Fruit fly (Drosophila melanogaster) whole organism, embryonic: Measurements from ENCODE around the gene rec.
A peak's percentile ranks its signal among the peaks of the same experiment; 100 is the strongest.

Experiments used
- Atf3 ChIP-seq: fragments of 200-800 bp; sonication (Bioruptor generic); optimal IDR thresholded peaks from 3 replicates; lab custom pipeline; 2016; ENCODE audit warnings: missing biosample characterization, missing genetic modification characterization
- CG11456 ChIP-seq: fragments of 200-800 bp; sonication (Bioruptor generic); IDR thresholded peaks from 3 replicates; pipeline ENCODE4 v1.3.6; 2022; ENCODE audit warnings: missing biosample characterization, missing genetic modification characterization
- CG12299 ChIP-seq: fragments of 200-800 bp; sonication (Bioruptor generic); optimal IDR thresholded peaks from 2 replicates; lab custom pipeline; 2018; ENCODE audit warnings: missing biosample characterization, mild to moderate bottlenecking, missing genetic modification characterization
- CG12744 ChIP-seq: fragments of 200-800 bp; sonication (Bioruptor generic); optimal IDR thresholded peaks from 2 replicates; lab custom pipeline; 2016; ENCODE audit warnings: missing biosample characterization, missing genetic modification characterization
- CG13624 ChIP-seq: fragments of 200-800 bp; sonication (Bioruptor generic); optimal IDR thresholded peaks from 2 replicates; lab custom pipeline; 2016; ENCODE audit warnings: missing biosample characterization, missing genetic modification characterization
- CG15514 ChIP-seq: fragments of 200-800 bp; sonication (Bioruptor generic); optimal IDR thresholded peaks from 3 replicates; lab custom pipeline; 2017; ENCODE audit warnings: missing biosample characterization, missing genetic modification characterization, mild to moderate bottlenecking, moderate library complexity, missing genetic modification reagents
- CG15601 ChIP-seq: fragments of 200-800 bp; sonication (Bioruptor generic); optimal IDR thresholded peaks from 3 replicates; lab custom pipeline; 2019; ENCODE audit warnings: missing biosample characterization, mild to moderate bottlenecking, missing genetic modification characterization, moderate library complexity
- CG16863 ChIP-seq: fragments of 200-800 bp; sonication (Bioruptor generic); optimal IDR thresholded peaks from 3 replicates; lab custom pipeline; 2016; ENCODE audit warnings: missing biosample characterization, missing genetic modification characterization
- CG2116 ChIP-seq: fragments of 200-800 bp; sonication (Bioruptor generic); optimal IDR thresholded peaks from 3 replicates; lab custom pipeline; 2018; ENCODE audit warnings: missing biosample characterization, mild to moderate bottlenecking, missing genetic modification characterization
- CG2199 ChIP-seq: fragments of 200-800 bp; sonication (Bioruptor generic); IDR thresholded peaks from 3 replicates; pipeline ENCODE4 v1.3.6; 2022; ENCODE audit warnings: missing biosample characterization, missing genetic modification characterization
- CG3407 ChIP-seq: fragments of 200-800 bp; sonication (Bioruptor generic); optimal IDR thresholded peaks from 2 replicates; lab custom pipeline; 2018; ENCODE audit warnings: missing biosample characterization, mild to moderate bottlenecking, missing genetic modification characterization
- CG34376 ChIP-seq: fragments of 200-800 bp; sonication (Bioruptor generic); optimal IDR thresholded peaks from 2 replicates; lab custom pipeline; 2018; ENCODE audit warnings: missing biosample characterization, mild to moderate bottlenecking, missing genetic modification characterization
- CG4707 ChIP-seq: fragments of 200-800 bp; sonication (Bioruptor generic); optimal IDR thresholded peaks from 2 replicates; lab custom pipeline; 2018; ENCODE audit warnings: missing biosample characterization, mild to moderate bottlenecking, missing genetic modification characterization, moderate library complexity
- CG6654 ChIP-seq: fragments of 200-800 bp; sonication (Bioruptor generic); optimal IDR thresholded peaks from 2 replicates; lab custom pipeline; 2017; ENCODE audit warnings: missing biosample characterization, mild to moderate bottlenecking, missing genetic modification characterization
- CG6689 ChIP-seq: fragments of 200-800 bp; sonication (Bioruptor generic); IDR thresholded peaks from 2 replicates; pipeline ENCODE4 v1.3.6; 2022; ENCODE audit warnings: missing biosample characterization, missing genetic modification characterization
- CG6813 ChIP-seq: fragments of 200-800 bp; sonication (Bioruptor generic); optimal IDR thresholded peaks from 2 replicates; lab custom pipeline; 2017; ENCODE audit warnings: missing biosample characterization, missing genetic modification characterization, mild to moderate bottlenecking, moderate library complexity, missing genetic modification reagents
- CG9437 ChIP-seq: fragments of 200-800 bp; sonication (Bioruptor generic); optimal IDR thresholded peaks from 2 replicates; lab custom pipeline; 2018; ENCODE audit warnings: missing biosample characterization, mild to moderate bottlenecking, missing genetic modification characterization
- CG9609 ChIP-seq: fragments of 200-800 bp; sonication (Bioruptor generic); optimal IDR thresholded peaks from 3 replicates; lab custom pipeline; 2016; ENCODE audit warnings: missing biosample characterization, missing genetic modification characterization
- CG9876 ChIP-seq: fragments of 200-800 bp; sonication (Bioruptor generic); optimal IDR thresholded peaks from 2 replicates; lab custom pipeline; 2016; ENCODE audit warnings: missing biosample characterization, missing genetic modification characterization
- D19B ChIP-seq: fragments of 200-800 bp; sonication (Bioruptor generic); optimal IDR thresholded peaks from 2 replicates; lab custom pipeline; 2017; ENCODE audit warnings: missing biosample characterization, mild to moderate bottlenecking, missing genetic modification characterization
- Dbx ChIP-seq: fragments of 200-800 bp; sonication (Bioruptor generic); IDR thresholded peaks from 3 replicates; pipeline ENCODE4 v1.3.6; 2022; ENCODE audit warnings: missing biosample characterization, missing genetic modification characterization
- E2f2 ChIP-seq: fragments of 200-800 bp; sonication (Bioruptor generic); IDR thresholded peaks from 2 replicates; pipeline ENCODE4 v1.3.6; 2022; ENCODE audit warnings: missing biosample characterization, missing genetic modification characterization
- GATAe ChIP-seq: fragments of 200-800 bp; sonication (Bioruptor generic); conservative IDR thresholded peaks from 2 replicates; pipeline ENCODE4 v1.3.6; 2022; ENCODE audit warnings: missing biosample characterization, missing genetic modification characterization
- HLH3B ChIP-seq: fragments of 200-800 bp; sonication (Bioruptor generic); IDR thresholded peaks from 2 replicates; pipeline ENCODE4 v1.3.6; 2022; ENCODE audit warnings: missing biosample characterization, missing genetic modification characterization
- Hr51 ChIP-seq, 2 experiments: fragments of 200-800 bp; sonication (Bioruptor generic); optimal IDR thresholded peaks; 2 replicates in 1 of 2; 3 replicates in 1 of 2; lab custom pipeline; 2016 to 2018; ENCODE audit warnings: missing biosample characterization in 2 of 2, missing genetic modification characterization in 2 of 2, mild to moderate bottlenecking in 1 of 2, moderate library complexity in 1 of 2
- Kr ChIP-seq: fragments of 200-800 bp; sonication (Bioruptor generic); optimal IDR thresholded peaks from 2 replicates; lab custom pipeline; 2017; ENCODE audit warnings: missing biosample characterization, mild to moderate bottlenecking, missing genetic modification characterization
- Med ChIP-seq: fragments of 200-800 bp; sonication (Bioruptor generic); peaks from one replicate; lab custom pipeline; 2016; ENCODE audit warnings: missing biosample characterization, missing genetic modification characterization, mild to moderate bottlenecking, inconsistent platforms, moderate library complexity
- Mrtf ChIP-seq: fragments of 200-800 bp; sonication (Bioruptor generic); IDR thresholded peaks from 3 replicates; pipeline ENCODE4 v1.3.6; 2022; ENCODE audit warnings: missing biosample characterization, missing genetic modification characterization
- Optix ChIP-seq: fragments of 200-800 bp; sonication (Bioruptor generic); IDR thresholded peaks from 3 replicates; pipeline ENCODE4 v1.3.6; 2022; ENCODE audit warnings: missing biosample characterization, missing genetic modification characterization
- PHDP ChIP-seq: fragments of 200-800 bp; sonication (Bioruptor generic); optimal IDR thresholded peaks from 3 replicates; lab custom pipeline; 2018; ENCODE audit warnings: missing biosample characterization, mild to moderate bottlenecking, missing genetic modification characterization, moderate library complexity
- Xbp1 ChIP-seq: fragments of 200-800 bp; sonication (Bioruptor generic); optimal IDR thresholded peaks from 3 replicates; lab custom pipeline; 2016; ENCODE audit warnings: missing biosample characterization, mild to moderate bottlenecking, missing genetic modification characterization
- ab ChIP-seq: fragments of 200-800 bp; sonication (Bioruptor generic); optimal IDR thresholded peaks from 2 replicates; lab custom pipeline; 2016; ENCODE audit warnings: missing biosample characterization, missing genetic modification characterization
- crol ChIP-seq: fragments of 200-800 bp; sonication (Bioruptor generic); IDR thresholded peaks from 2 replicates; pipeline ENCODE4 v1.3.6; 2022; ENCODE audit warnings: missing biosample characterization, missing genetic modification characterization
- hbn ChIP-seq: fragments of 200-800 bp; sonication (Bioruptor generic); IDR thresholded peaks from 2 replicates; pipeline ENCODE4 v1.3.6; 2022; ENCODE audit warnings: missing biosample characterization, missing genetic modification characterization; ENCODE audit not compliant: partially characterized antibody
- ind ChIP-seq: fragments of 200-800 bp; sonication (Bioruptor generic); optimal IDR thresholded peaks from 3 replicates; lab custom pipeline; 2016; ENCODE audit warnings: missing biosample characterization, missing genetic modification characterization
- kni ChIP-seq: fragments of 200-800 bp; sonication (Bioruptor generic); optimal IDR thresholded peaks from 3 replicates; lab custom pipeline; 2017; ENCODE audit warnings: mild to moderate bottlenecking, missing biosample characterization, missing genetic modification reagents, missing genetic modification characterization
- lmd ChIP-seq: fragments of 200-800 bp; sonication (Bioruptor generic); IDR thresholded peaks from 2 replicates; pipeline ENCODE4 v1.3.6; 2022; ENCODE audit warnings: missing biosample characterization, missing genetic modification characterization
- nom ChIP-seq: fragments of 200-800 bp; sonication (Bioruptor generic); optimal IDR thresholded peaks from 2 replicates; lab custom pipeline; 2017; ENCODE audit warnings: missing biosample characterization, missing genetic modification characterization, mild to moderate bottlenecking, moderate library complexity, missing genetic modification reagents
- otp ChIP-seq: fragments of 200-800 bp; sonication (Bioruptor generic); IDR thresholded peaks from 3 replicates; pipeline ENCODE4, ENCODE4 v1.3.6; 2022; ENCODE audit warnings: missing biosample characterization, missing genetic modification characterization
- pan ChIP-seq, 4 experiments: fragments of >200 bp in 3 of 4; fragments of 200-800 bp in 1 of 4; sonication (Bioruptor generic) in 1 of 4; optimal IDR thresholded peaks in 3 of 4; IDR thresholded peaks in 1 of 4; 2 replicates each; pipeline versions ENCODE4 v1.3.6 to Lab custom; 2017 to 2022; ENCODE audit warnings: missing biosample characterization in 2 of 4, missing genetic modification characterization in 2 of 4, mixed read lengths in 1 of 4
- pb ChIP-seq: fragments of 200-800 bp; sonication (Bioruptor generic); optimal IDR thresholded peaks from 3 replicates; lab custom pipeline; 2016; ENCODE audit warnings: missing biosample characterization, missing genetic modification characterization
- pnt ChIP-seq: fragments of 200-800 bp; sonication (Bioruptor generic); optimal IDR thresholded peaks from 3 replicates; lab custom pipeline; 2016; ENCODE audit warnings: missing biosample characterization, missing genetic modification characterization
- sisA ChIP-seq: fragments of 200-800 bp; sonication (Bioruptor generic); IDR thresholded peaks from 2 replicates; pipeline ENCODE4 v1.3.6; 2022; ENCODE audit warnings: missing biosample characterization, missing genetic modification characterization
- slp2 ChIP-seq: fragments of 200-800 bp; sonication (Bioruptor generic); optimal IDR thresholded peaks from 2 replicates; lab custom pipeline; 2016; ENCODE audit warnings: missing biosample characterization, missing genetic modification characterization
- sr ChIP-seq: fragments of 200-800 bp; sonication (Bioruptor generic); IDR thresholded peaks from 3 replicates; pipeline ENCODE4 v1.3.6; 2022; ENCODE audit warnings: missing biosample characterization, missing genetic modification characterization
- stwl ChIP-seq: fragments of 200-800 bp; sonication (Bioruptor generic); optimal IDR thresholded peaks from 3 replicates; lab custom pipeline; 2018; ENCODE audit warnings: missing biosample characterization, mild to moderate bottlenecking, missing genetic modification characterization, moderate library complexity
- tna ChIP-seq: fragments of 200-800 bp; sonication (Bioruptor generic); IDR thresholded peaks from 2 replicates; pipeline ENCODE4 v1.3.6; 2022; ENCODE audit warnings: missing biosample characterization, missing genetic modification characterization; ENCODE audit not compliant: partially characterized antibody
- unpg ChIP-seq: fragments of 200-800 bp; sonication (Bioruptor generic); optimal IDR thresholded peaks from 3 replicates; lab custom pipeline; 2018; ENCODE audit warnings: missing biosample characterization, mild to moderate bottlenecking, missing genetic modification characterization, moderate library complexity
- vfl ChIP-seq: fragments of 200-800 bp; sonication (Bioruptor generic); optimal IDR thresholded peaks from 2 replicates; lab custom pipeline; 2016; ENCODE audit warnings: missing biosample characterization, missing genetic modification characterization
- vvl ChIP-seq: fragments of 200-800 bp; sonication (Bioruptor generic); IDR thresholded peaks from 2 replicates; pipeline ENCODE4 v1.3.6; 2022; ENCODE audit warnings: missing biosample characterization, missing genetic modification characterization
- wdn ChIP-seq: fragments of 200-800 bp; sonication (Bioruptor generic); IDR thresholded peaks from 2 replicates; pipeline ENCODE4 v1.3.6; 2022; ENCODE audit warnings: missing biosample characterization, missing genetic modification characterization
- zfh1 ChIP-seq: fragments of 200-800 bp; sonication (Bioruptor generic); IDR thresholded peaks from 3 replicates; pipeline ENCODE4 v1.3.6; 2022; ENCODE audit warnings: missing biosample characterization, missing genetic modification characterization

rec gene

DNA sequence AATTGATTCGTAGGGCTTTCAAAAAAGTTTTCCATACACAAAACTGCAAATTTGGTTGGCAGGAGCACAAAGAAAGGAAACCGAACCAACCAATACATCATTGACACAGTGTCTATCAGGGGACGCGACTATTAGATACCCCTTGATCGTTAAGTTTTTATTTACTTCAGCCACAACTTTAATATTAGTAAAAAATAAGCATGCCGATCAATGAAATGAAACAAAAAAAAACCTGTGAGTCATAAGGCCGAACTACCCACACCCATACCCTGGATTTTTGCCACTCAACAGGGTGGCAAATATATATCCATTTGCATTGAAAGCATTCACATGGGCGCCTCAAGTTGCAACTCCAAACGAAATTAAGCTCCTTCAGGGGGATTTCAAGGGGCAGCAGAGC, 16.2 kb downstream of the rec start (continued):
- TF ChIP-seq CG2116 (GFP tag; lab: Kevin White, UChicago) (no peak), Kr (GFP tag; lab: Kevin White, UChicago) (no peak), pnt (GFP tag; lab: Kevin White, UChicago) (peak; percentile 29), CG2199 (peak; percentile 13; the same call in 1 of the 3 replicates), D19B (GFP tag; lab: Kevin White, UChicago) (peak; percentile 45), stwl (tag; lab: Kevin White, UChicago) (no peak), CG12299 (tag; lab: Kevin White, UChicago) (no peak), lmd (no peak; the same call in 1 of the 2 replicates), CG34376 (GFP tag; lab: Kevin White, UChicago) (no peak), HLH3B (GFP tag; lab: Robert Waterston, UW) (no peak), CG9437 (no peak), pan (optimal IDR thresholded peaks at IDR 0.05; lab: Kevin White, UChicago) (no peak), pan (GFP tag; optimal IDR thresholded peaks at IDR 0.05 in 1 of 2, IDR thresholded peaks at IDR 0.05 in 1 of 2) (peak in 1 of 2 experiments; percentile 35), CG9609 (GFP tag; lab: Kevin White, UChicago) (no peak), ind (GFP tag; lab: Kevin White, UChicago) (peak; percentile 17), unpg (GFP tag; lab: Kevin White, UChicago) (no peak), CG6689 (GFP tag; lab: Robert Waterston, UW) (0 out of 2 replicates have a peak, but pooled peaks have one; percentile 34), PHDP (no peak), CG16863 (GFP tag; lab: Kevin White, UChicago) (peak; percentile 6), Hr51 (GFP tag; optimal IDR thresholded peaks at IDR 0.05; lab: Kevin White, UChicago) (no peak), sisA (GFP tag; lab: Robert Waterston, UW) (peak; percentile 60), GATAe (GFP tag; lab: Robert Waterston, UW) (no peak), hbn (GFP tag; lab: Robert Waterston, UW) (no peak), nom (GFP tag; lab: Kevin White, UChicago) (no peak), CG3407 (GFP tag; lab: Kevin White, UChicago) (no peak), vfl (GFP tag; lab: Kevin White, UChicago) (no peak), Mrtf (GFP tag; lab: Robert Waterston, UW) (no peak; the same call in 2 of the 3 replicates), Med (GFP tag; lab: Kevin White, UChicago) (no peak), pb (GFP tag; lab: Kevin White, UChicago) (no peak), CG4707 (no peak), CG15601 (no peak), otp (GFP tag; lab: Robert Waterston, UW) (no peak), wdn (GFP tag; lab: Robert Waterston, UW) (0 out of 2 replicates have a peak, but pooled peaks have one; percentile 5), zfh1 (GFP tag; lab: Robert Waterston, UW) (peak; percentile 65; the same call in 1 of the 3 replicates), CG6654 (no peak), CG11456 (GFP tag; lab: Robert Waterston, UW) (peak; percentile 57; the same call in 1 of the 3 replicates), Xbp1 (GFP tag; lab: Kevin White, UChicago) (peak; percentile 37)

DNA sequence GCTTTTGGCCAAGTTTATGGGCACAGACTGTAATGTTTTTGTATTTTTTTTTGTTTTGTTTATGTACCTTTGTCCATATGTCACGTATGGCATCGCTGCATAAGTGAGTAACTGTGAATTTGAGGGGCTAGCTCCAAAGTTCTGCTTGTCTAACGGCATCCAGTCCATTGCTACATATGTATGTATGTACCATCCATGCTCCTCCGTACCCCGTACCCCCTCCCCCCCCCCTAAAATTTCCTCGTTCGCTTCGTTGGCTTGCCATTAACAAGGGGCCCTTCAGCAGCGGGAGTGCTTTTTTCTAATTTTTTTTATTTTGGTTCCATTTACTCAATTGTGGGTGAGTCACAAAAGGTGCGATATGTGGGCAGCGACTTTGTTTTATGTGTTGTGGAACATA, 18.3 kb downstream of the rec start:
- TF ChIP-seq slp2 (GFP tag; lab: Kevin White, UChicago) (no peak), sr (peak; percentile 71; the same call in 2 of the 3 replicates), Atf3 (GFP tag; lab: Kevin White, UChicago) (no peak), vvl (GFP tag; lab: Robert Waterston, UW) (no peak), E2f2 (GFP tag; lab: Robert Waterston, UW) (no peak), crol (GFP tag; lab: Robert Waterston, UW) (peak; percentile 83), ab (GFP tag; lab: Kevin White, UChicago) (no peak), tna (GFP tag; lab: Robert Waterston, UW) (no peak), Optix (GFP tag; lab: Robert Waterston, UW) (no peak), CG13624 (no peak), CG12744 (GFP tag; lab: Kevin White, UChicago) (no peak), Dbx (GFP tag; lab: Robert Waterston, UW) (no peak), CG6813 (GFP tag; lab: Kevin White, UChicago) (no peak), CG15514 (GFP tag; lab: Kevin White, UChicago) (no peak), kni (GFP tag; lab: Kevin White, UChicago) (peak; percentile 49), CG9876 (GFP tag; lab: Kevin White, UChicago) (no peak)
